Worm (Caenorhabditis elegans): ENCODE results near the gene F55D1.1.

F55D1.1 gene

DNA sequence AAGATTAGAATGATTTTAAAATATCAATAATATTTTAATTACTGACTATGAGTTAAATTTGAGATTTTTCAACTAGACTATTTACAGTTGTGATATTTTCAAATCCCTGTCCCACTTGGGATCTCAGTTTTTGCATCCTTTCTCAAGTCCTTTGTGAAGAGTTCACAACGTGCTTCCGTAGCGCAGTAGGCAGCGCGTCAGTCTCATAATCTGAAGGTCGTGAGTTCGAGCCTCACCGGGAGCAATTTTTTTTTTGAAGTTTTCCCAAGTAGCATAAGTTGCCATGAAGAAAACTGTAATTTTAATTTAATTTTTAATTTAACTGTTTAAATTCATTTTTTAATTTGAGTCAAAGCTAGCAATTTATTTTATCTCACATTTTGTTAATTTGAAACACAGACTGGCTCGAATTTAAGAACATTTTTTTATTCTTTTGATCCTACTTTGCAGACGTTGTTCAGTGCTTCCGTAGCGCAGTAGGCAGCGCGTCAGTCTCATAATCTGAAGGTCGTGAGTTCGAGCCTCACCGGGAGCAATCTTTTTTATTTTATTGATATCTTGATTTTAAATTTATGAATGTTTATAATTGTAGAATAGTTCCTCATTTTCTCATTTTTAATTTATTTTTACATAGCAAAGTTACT is 4.2 kb upstream of the F55D1.1 start (continued):
- TF ChIP-seq unc-98 (GFP tag; IDR thresholded peaks at IDR 0.05) (no peak), lin-15B (tag; optimal IDR thresholded peaks at IDR 0.05) (no peak), rnt-1 (tag; optimal IDR thresholded peaks at IDR 0.05) (peak; percentile 55), sptf-1 (tag; optimal IDR thresholded peaks at IDR 0.05) (no peak), aly-2 (tag; optimal IDR thresholded peaks at IDR 0.05) (no peak), Y116A8C.19 (tag; optimal IDR thresholded peaks at IDR 0.05; ENCODE audit: borderline replicate concordance) (no peak), egl-27 (tag; optimal IDR thresholded peaks at IDR 0.05) (no peak), ztf-11 (tag; optimal IDR thresholded peaks at IDR 0.05) (no peak), C16A3.4 (tag; optimal IDR thresholded peaks at IDR 0.05) (peak; percentile 10), alr-1 (tag; optimal IDR thresholded peaks at IDR 0.05; ENCODE audit: borderline replicate concordance) (no peak), fkh-4 (tag; optimal IDR thresholded peaks at IDR 0.05; ENCODE audit: borderline replicate concordance) (no peak), skn-1 (tag; optimal IDR thresholded peaks at IDR 0.05) (peak; percentile 19), nhr-20 (tag; optimal IDR thresholded peaks at IDR 0.05) (peak; percentile 44), tbx-2 (tag; optimal IDR thresholded peaks at IDR 0.05) (peak; percentile 16), efl-1 (optimal IDR thresholded peaks at IDR 0.05) (no peak), efl-1 (GFP tag; optimal IDR thresholded peaks at IDR 0.05 in 1 of 2) (peak in 1 of 2 experiments; percentile 39), lsy-2 (tag; optimal IDR thresholded peaks at IDR 0.05) (peak in 1 of 2 experiments; percentile 19), efl-3 (GFP tag; optimal IDR thresholded peaks at IDR 0.05) (no peak), grh-1 (GFP tag; IDR thresholded peaks at IDR 0.05) (no peak), snu-23 (GFP tag; optimal IDR thresholded peaks at IDR 0.05) (peak; percentile 45), swsn-7 (tag; optimal IDR thresholded peaks at IDR 0.05) (peak; percentile 39), fkh-10 (GFP tag; optimal IDR thresholded peaks at IDR 0.05) (no peak), nhr-47 (tag; optimal IDR thresholded peaks at IDR 0.05) (peak; percentile 23), snpc-4 (tag; optimal IDR thresholded peaks at IDR 0.05) (no peak), C34B4.2 (tag; optimal IDR thresholded peaks at IDR 0.05) (no peak)

- TF ChIP-seq nhr-11 (tag; optimal IDR thresholded peaks at IDR 0.05): no peak
- TF ChIP-seq blmp-1 (tag; optimal IDR thresholded peaks at IDR 0.05): peak; percentile 42
- peak in 1 of 2 experiments; percentile 8 for TF ChIP-seq lin-35 (GFP tag; optimal IDR thresholded peaks at IDR 0.05)
- TF ChIP-seq mep-1 (tag; optimal IDR thresholded peaks at IDR 0.05): peak; percentile 23
- peak in 2 of 3 experiments; percentile 1 to 31 for TF ChIP-seq dpl-1 (GFP tag; optimal IDR thresholded peaks at IDR 0.05)
- peak; percentile 0 to 58 for TF ChIP-seq lsy-2 (tag; optimal IDR thresholded peaks at IDR 0.05)
- no peak for TF ChIP-seq hlh-4 (tag; optimal IDR thresholded peaks at IDR 0.05)
- no peak for TF ChIP-seq hlh-17 (GFP tag; optimal IDR thresholded peaks at IDR 0.05; ENCODE audit: borderline replicate concordance)
- TF ChIP-seq nhr-71 (tag; optimal IDR thresholded peaks at IDR 0.05): peak; percentile 37
- peak; percentile 5 for TF ChIP-seq dsc-1 (tag; optimal IDR thresholded peaks at IDR 0.05)
- TF ChIP-seq ceh-88 (GFP tag; IDR thresholded peaks at IDR 0.05): no peak
- TF ChIP-seq nhr-20 (tag; optimal IDR thresholded peaks at IDR 0.05): peak; percentile 35
- TF ChIP-seq snu-23 (GFP tag; optimal IDR thresholded peaks at IDR 0.05): peak; percentile 52
- TF ChIP-seq rnt-1 (tag; optimal IDR thresholded peaks at IDR 0.05): peak; percentile 33
- peak; percentile 23 for TF ChIP-seq unc-130 (tag; optimal IDR thresholded peaks at IDR 0.05)
- peak; percentile 28 for TF ChIP-seq nhr-85 (tag)
- TF ChIP-seq xbp-1 (tag; optimal IDR thresholded peaks at IDR 0.05): peak; percentile 34
- peak; percentile 16 for TF ChIP-seq swsn-7 (tag; optimal IDR thresholded peaks at IDR 0.05)
- TF ChIP-seq lin-14 (GFP tag; optimal IDR thresholded peaks at IDR 0.05): peak; percentile 65
- TF ChIP-seq nhr-77 (tag; optimal IDR thresholded peaks at IDR 0.05): no peak
These were observed 3.6 kb upstream of the F55D1.1 start, which contains the start of gene C25F6.1 for ce11 chrX:5485931-5486537. Gene C25F6.1 (plus strand): TSS chrX:5486487.
